Fruit fly (Drosophila melanogaster): ENCODE measurements around the gene CG33673.

The CG33673 gene

DNA sequence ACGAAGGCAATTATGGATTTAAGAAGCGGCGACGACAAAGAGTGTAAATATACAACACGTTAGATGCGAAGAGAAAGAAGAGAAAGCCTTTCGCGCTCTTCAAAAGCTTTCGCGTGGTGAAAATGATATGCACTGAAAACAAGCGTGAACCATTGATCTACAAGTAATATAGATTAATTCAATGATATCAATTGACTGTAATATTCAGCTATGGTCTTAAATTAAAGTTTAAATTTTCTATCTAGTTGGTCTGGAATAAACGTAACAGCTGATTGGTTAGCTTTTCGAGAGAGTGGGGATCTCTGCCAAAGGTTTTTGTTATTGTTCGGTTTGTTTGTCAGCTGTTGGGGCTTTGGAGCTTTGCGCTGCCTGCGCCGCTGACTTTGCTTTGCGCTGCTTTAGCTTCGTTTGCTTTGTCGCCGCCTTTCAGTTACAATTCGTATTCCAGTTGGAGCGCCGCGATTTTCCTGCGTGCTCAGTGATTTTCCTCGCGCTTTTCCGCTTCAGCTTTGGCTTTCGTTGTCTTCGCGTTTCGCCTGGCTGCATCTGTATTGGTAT lies 35.1 kb downstream of the CG33673 start (continued):
- TF ChIP-seq CG6163 (GFP tag; IDR thresholded peaks at IDR 0.05): peak; percentile 66
- peak; percentile 57 for TF ChIP-seq vri (GFP tag; optimal IDR thresholded peaks at IDR 0.05)
- peak; percentile 74 for TF ChIP-seq eg (GFP tag; IDR thresholded peaks at IDR 0.05)
- TF ChIP-seq lz (GFP tag; optimal IDR thresholded peaks at IDR 0.05): peak; percentile 52
- peak; percentile 41 for TF ChIP-seq OdsH (GFP tag; optimal IDR thresholded peaks at IDR 0.05)
- no peak for TF ChIP-seq CG10669 (GFP tag; optimal IDR thresholded peaks at IDR 0.05)
- TF ChIP-seq CG10631 (GFP tag; optimal IDR thresholded peaks at IDR 0.05): peak; percentile 8
- TF ChIP-seq Eip78C (GFP tag): peak; percentile 87
- TF ChIP-seq achi (GFP tag; optimal IDR thresholded peaks at IDR 0.05): peak; percentile 50

DNA sequence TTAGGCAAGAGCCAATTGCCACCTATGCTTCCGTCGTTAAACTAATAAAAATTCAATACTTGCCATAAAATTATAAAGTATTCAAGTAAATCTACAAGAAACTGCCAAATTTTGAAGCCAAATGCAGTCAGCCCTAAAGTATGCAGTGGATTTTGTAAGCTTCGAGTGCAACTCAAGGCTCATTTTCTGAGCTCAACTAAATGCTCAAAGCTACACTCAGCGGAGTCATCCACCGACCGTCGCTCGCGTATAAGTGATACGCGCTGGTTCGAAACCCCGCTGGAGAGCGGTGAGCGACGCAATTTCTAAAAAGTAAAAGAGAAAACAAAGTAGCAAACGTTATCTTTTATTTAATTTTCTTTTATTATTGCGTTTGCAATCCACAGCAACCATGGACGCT lies 36.8 kb downstream of the CG33673 start:
- no peak for TF ChIP-seq CG11762 (GFP tag; optimal IDR thresholded peaks at IDR 0.05; ENCODE audit: insufficient read depth)
- no peak for TF ChIP-seq Smox (GFP tag; optimal IDR thresholded peaks at IDR 0.05)
- TF ChIP-seq dsx (GFP tag; optimal IDR thresholded peaks at IDR 0.05; ENCODE audit: poor library complexity, severe bottlenecking): peak; percentile 69
- no peak for TF ChIP-seq CG16779 (tag; optimal IDR thresholded peaks at IDR 0.05)
- peak; percentile 19 for TF ChIP-seq fkh (GFP tag; optimal IDR thresholded peaks at IDR 0.05)

dm6 chr2L:1907098-1907497 lies 39.4 kb downstream of the CG33673 start:
- TF ChIP-seq esn (GFP tag; optimal IDR thresholded peaks at IDR 0.05) (no peak), Lpt (GFP tag; optimal IDR thresholded peaks at IDR 0.05) (no peak), svp (GFP tag) (peak; percentile 59), OdsH (GFP tag; optimal IDR thresholded peaks at IDR 0.05) (peak; percentile 6), pdm3 (GFP tag; optimal IDR thresholded peaks at IDR 0.05) (peak; percentile 19), salr (GFP tag; optimal IDR thresholded peaks at IDR 0.05) (no peak), Ets21C (GFP tag; optimal IDR thresholded peaks at IDR 0.05) (no peak), CG34406 (GFP tag; optimal IDR thresholded peaks at IDR 0.05) (no peak), CG8319 (GFP tag; optimal IDR thresholded peaks at IDR 0.05) (peak; percentile 11), CG8632 (GFP tag; optimal IDR thresholded peaks at IDR 0.05) (peak; percentile 16), CG15336 (GFP tag; IDR thresholded peaks at IDR 0.05) (0 out of 2 replicates have a peak, but pooled peaks have one; percentile 7), CG6792 (GFP tag; optimal IDR thresholded peaks at IDR 0.05) (peak; percentile 30), CG6276 (GFP tag; optimal IDR thresholded peaks at IDR 0.05) (no peak), Met (GFP tag; optimal IDR thresholded peaks at IDR 0.05) (peak; percentile 43), dsx (GFP tag; optimal IDR thresholded peaks at IDR 0.05; ENCODE audit: poor library complexity, severe bottlenecking) (no peak), lz (GFP tag; optimal IDR thresholded peaks at IDR 0.05) (no peak), Eip75B (GFP tag; optimal IDR thresholded peaks at IDR 0.05) (peak; percentile 52), Eip78C (GFP tag) (peak; percentile 75), spab (GFP tag; optimal IDR thresholded peaks at IDR 0.05) (no peak), CG7368 (GFP tag; optimal IDR thresholded peaks at IDR 0.05) (peak; percentile 32), Sox14 (GFP tag; optimal IDR thresholded peaks at IDR 0.05) (peak; percentile 25), CG10631 (GFP tag; optimal IDR thresholded peaks at IDR 0.05) (no peak), eg (GFP tag; IDR thresholded peaks at IDR 0.05) (peak; percentile 12; the same call in 1 of the 3 replicates)

DNA sequence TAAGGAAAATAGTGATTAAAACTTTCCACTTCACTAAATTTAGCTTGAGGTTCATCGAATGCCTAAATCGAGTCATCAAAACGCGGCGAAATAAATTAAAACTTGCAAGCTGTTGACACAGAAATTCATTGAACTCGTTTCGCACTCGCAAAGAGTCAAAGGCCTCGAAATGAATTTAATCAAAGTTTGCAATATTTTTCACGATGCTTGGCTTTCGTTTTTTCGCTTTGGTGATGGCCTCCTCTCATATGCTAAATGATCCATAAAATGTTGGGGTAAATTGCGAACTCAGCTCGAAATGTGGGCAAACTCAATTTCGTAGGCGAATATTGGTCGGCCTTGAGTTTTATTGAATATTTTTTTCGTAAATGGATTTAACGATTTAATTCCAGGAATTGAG lies 40.2 kb downstream of the CG33673 start:
- TF ChIP-seq Sox15 (GFP tag; optimal IDR thresholded peaks at IDR 0.05): no peak
- TF ChIP-seq net (GFP tag; optimal IDR thresholded peaks at IDR 0.05): no peak
- TF ChIP-seq CG8319 (GFP tag; optimal IDR thresholded peaks at IDR 0.05): no peak
- TF ChIP-seq ss (GFP tag; optimal IDR thresholded peaks at IDR 0.05): no peak
- no peak for TF ChIP-seq Gug (GFP tag; IDR thresholded peaks at IDR 0.05)
- TF ChIP-seq fd85E (GFP tag; optimal IDR thresholded peaks at IDR 0.05): no peak
- TF ChIP-seq vri (GFP tag; optimal IDR thresholded peaks at IDR 0.05): no peak
- TF ChIP-seq salr (GFP tag; optimal IDR thresholded peaks at IDR 0.05): no peak
- no peak for TF ChIP-seq CG6792 (GFP tag; optimal IDR thresholded peaks at IDR 0.05)
- TF ChIP-seq CG6854 (GFP tag; optimal IDR thresholded peaks at IDR 0.05): no peak
- no peak for TF ChIP-seq Sox102F (GFP tag; optimal IDR thresholded peaks at IDR 0.05)
- no peak for TF ChIP-seq acj6 (GFP tag; optimal IDR thresholded peaks at IDR 0.05)
- no peak for TF ChIP-seq Smox (GFP tag; optimal IDR thresholded peaks at IDR 0.05)
- no peak for TF ChIP-seq CG34406 (GFP tag; optimal IDR thresholded peaks at IDR 0.05)
- no peak for TF ChIP-seq CG10669 (GFP tag; optimal IDR thresholded peaks at IDR 0.05)
- TF ChIP-seq Eip75B (GFP tag; optimal IDR thresholded peaks at IDR 0.05): no peak
- no peak for TF ChIP-seq cyc (GFP tag; optimal IDR thresholded peaks at IDR 0.05)

All from whole organism, prepupa.